Worm (Caenorhabditis elegans) whole organism, L4/young adult: ENCODE data around the gene cul-4.

Experiments used
- W03F9.2 ChIP-seq: fragments of 150-350 bp; optimal IDR thresholded peaks from 2 replicates; lab custom pipeline; 2014; ENCODE audit warnings: missing biosample characterization, missing genetic modification characterization
- him-1 ChIP-seq: sonication (generic microtip); optimal IDR thresholded peaks from 2 replicates; lab custom pipeline; 2016; ENCODE audit warnings: missing genotype, missing genetic modification reagents, missing genetic modification characterization, missing compliant biosample characterization

DNA sequence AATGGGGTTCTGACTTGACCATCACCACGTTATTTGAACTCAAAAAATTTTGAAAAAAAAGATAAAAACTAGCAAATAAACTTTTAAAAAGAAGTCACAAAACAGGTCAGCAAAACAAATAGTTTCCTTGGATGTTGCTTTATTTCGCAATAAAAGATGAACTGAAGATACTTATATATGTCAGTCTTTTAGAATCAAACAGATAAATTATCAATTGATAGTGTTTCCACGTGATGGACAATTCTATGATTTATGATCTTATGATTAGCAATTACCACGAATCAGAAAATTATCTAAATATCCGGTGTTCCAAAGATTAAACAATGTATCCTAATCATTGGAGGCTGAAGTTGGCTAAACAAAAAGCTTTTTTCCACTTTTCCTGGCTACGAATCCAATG is 14.2 kb upstream of the cul-4 start:
- TF ChIP-seq him-1 (no peak), W03F9.2 (tag; lab: Kevin White, UChicago) (no peak)
